Fruit fly (Drosophila melanogaster) whole organism, wandering third instar larva: ENCODE data around the gene CG9147.
A peak's percentile ranks its signal among the peaks of the same experiment; 100 is the strongest.

ENCODE experiments used
- Abd-B ChIP-seq: fragments of >200 bp; optimal IDR thresholded peaks from 2 replicates; lab custom pipeline; 2017; ENCODE audit warnings: missing biosample characterization, missing genetic modification characterization
- CG32264 ChIP-seq: fragments of 200-800 bp; sonication (Bioruptor generic); optimal IDR thresholded peaks from 2 replicates; lab custom pipeline; 2016; ENCODE audit warnings: missing biosample characterization, missing genetic modification characterization
- CG9705 ChIP-seq: fragments of 200-800 bp; sonication (Bioruptor generic); optimal IDR thresholded peaks from 2 replicates; lab custom pipeline; 2018; ENCODE audit warnings: missing biosample characterization, mild to moderate bottlenecking, missing genetic modification characterization
- CrebA ChIP-seq: fragments of 200-800 bp; sonication (Bioruptor generic); optimal IDR thresholded peaks from 2 replicates; lab custom pipeline; 2016; ENCODE audit warnings: missing biosample characterization, mild to moderate bottlenecking, missing genetic modification characterization, borderline replicate concordance
- Dfd ChIP-seq: fragments of >200 bp; optimal IDR thresholded peaks from 2 replicates; lab custom pipeline; 2017; ENCODE audit warnings: missing biosample characterization, missing genetic modification characterization
- Dif ChIP-seq: fragments of 200-275, 200-300 bp; sonication (Bioruptor generic); optimal IDR thresholded peaks from 2 replicates; lab custom pipeline; 2018; ENCODE audit warnings: missing biosample characterization, missing genetic modification characterization; ENCODE audit not compliant: partially characterized antibody
- GATAd ChIP-seq: sonication (Bioruptor generic); optimal IDR thresholded peaks from 2 replicates; lab custom pipeline; 2016; ENCODE audit warnings: missing biosample characterization, missing genetic modification characterization
- HLH106 ChIP-seq: fragments of 200-800 bp; optimal IDR thresholded peaks from 3 replicates; lab custom pipeline; 2019; ENCODE audit warnings: missing biosample characterization, mild to moderate bottlenecking, missing genetic modification characterization, moderate library complexity
- Hnf4 ChIP-seq: fragments of 200-800 bp; sonication (Bioruptor generic); optimal IDR thresholded peaks from 2 replicates; lab custom pipeline; 2016; ENCODE audit warnings: missing biosample characterization, mild to moderate bottlenecking, missing genetic modification characterization
- Hr78 ChIP-seq: fragments of >200 bp; optimal IDR thresholded peaks from 2 replicates; lab custom pipeline; 2017; ENCODE audit warnings: missing biosample characterization, missing genetic modification characterization
- Hr83 ChIP-seq: fragments of 200-300 bp; sonication (Bioruptor generic); optimal IDR thresholded peaks from 2 replicates; lab custom pipeline; 2016; ENCODE audit warnings: missing biosample characterization, mild to moderate bottlenecking, missing genetic modification characterization, moderate library complexity; ENCODE audit not compliant: poor library complexity, severe bottlenecking
- Jra ChIP-seq: sonication (Bioruptor generic); optimal IDR thresholded peaks from 2 replicates; lab custom pipeline; 2016; ENCODE audit warnings: missing biosample characterization, missing genetic modification characterization
- Mio ChIP-seq: sonication (Bioruptor generic); optimal IDR thresholded peaks from 2 replicates; lab custom pipeline; 2016; ENCODE audit warnings: missing biosample characterization, missing genetic modification characterization
- Myc ChIP-seq: fragments of >200 bp; optimal IDR thresholded peaks from 2 replicates; lab custom pipeline; 2017
- N ChIP-seq: fragments of >200 bp; optimal IDR thresholded peaks from 2 replicates; lab custom pipeline; 2018; ENCODE audit warnings: missing biosample characterization, missing external identifiers, missing genetic modification characterization
- OdsH ChIP-seq: fragments of 200-800 bp; sonication (Bioruptor generic); optimal IDR thresholded peaks from 2 replicates; lab custom pipeline; 2016; ENCODE audit warnings: missing biosample characterization, mild to moderate bottlenecking, missing genetic modification characterization
- Rel ChIP-seq, 2 experiments: fragments of 200-800 bp; sonication (Bioruptor generic) in 1 of 2; optimal IDR thresholded peaks; 2 replicates in 1 of 2; 3 replicates in 1 of 2; lab custom pipeline; 2016 to 2019; ENCODE audit warnings: mild to moderate bottlenecking in 2 of 2, missing biosample characterization in 2 of 2, missing genetic modification characterization in 2 of 2, moderate library complexity in 1 of 2
- Sp1 ChIP-seq: fragments of 200-800 bp; sonication (Bioruptor generic); optimal IDR thresholded peaks from 3 replicates; lab custom pipeline; 2019; ENCODE audit warnings: missing biosample characterization, mild to moderate bottlenecking, missing genetic modification characterization, moderate library complexity
- Vsx2 ChIP-seq: fragments of 200-300, 225-300 bp; sonication (Bioruptor generic); optimal IDR thresholded peaks from 2 replicates; lab custom pipeline; 2018; ENCODE audit warnings: missing biosample characterization, missing genetic modification characterization; ENCODE audit not compliant: partially characterized antibody
- br ChIP-seq: fragments of 200-800 bp; sonication (Bioruptor generic); optimal IDR thresholded peaks from 2 replicates; lab custom pipeline; 2016; ENCODE audit warnings: missing biosample characterization, missing genetic modification characterization
- brk ChIP-seq: fragments of 200-800 bp; sonication (Bioruptor generic); optimal IDR thresholded peaks from 2 replicates; lab custom pipeline; 2016; ENCODE audit warnings: missing biosample characterization, mild to moderate bottlenecking, missing genetic modification characterization
- dl ChIP-seq, 2 experiments: fragments of 175-275, 200-275 bp in 1 of 2; fragments of 200-275 bp in 1 of 2; sonication (Bioruptor generic); optimal IDR thresholded peaks; lab custom pipeline; 2018; ENCODE audit warnings: mild to moderate bottlenecking in 2 of 2, missing biosample characterization in 2 of 2, missing genetic modification characterization in 2 of 2, moderate library complexity in 2 of 2; ENCODE audit not compliant: partially characterized antibody in 2 of 2, insufficient read depth in 1 of 2
- dmrt93B ChIP-seq: fragments of 200-800 bp; sonication (Bioruptor generic); optimal IDR thresholded peaks from 2 replicates; lab custom pipeline; 2018; ENCODE audit warnings: missing biosample characterization, mild to moderate bottlenecking, missing genetic modification characterization
- dsf ChIP-seq: sonication (Bioruptor generic); optimal IDR thresholded peaks from 2 replicates; lab custom pipeline; 2016; ENCODE audit warnings: missing biosample characterization, missing genetic modification characterization, borderline replicate concordance
- ey ChIP-seq: fragments of 200-800 bp; sonication (Bioruptor generic); optimal IDR thresholded peaks from 2 replicates; lab custom pipeline; 2016; ENCODE audit warnings: missing biosample characterization, missing genetic modification characterization
- foxo ChIP-seq, 2 experiments: fragments of 200-800 bp; sonication (Bioruptor generic); optimal IDR thresholded peaks; 2 replicates in 1 of 2; 3 replicates in 1 of 2; lab custom pipeline; 2016 to 2017; ENCODE audit warnings: missing biosample characterization in 2 of 2, missing genetic modification characterization in 2 of 2
- fru ChIP-seq: fragments of 200-800 bp; sonication (Bioruptor generic); optimal IDR thresholded peaks from 3 replicates; lab custom pipeline; 2016; ENCODE audit warnings: missing biosample characterization, mild to moderate bottlenecking, missing genetic modification characterization
- h ChIP-seq: fragments of 200-800 bp; sonication (Bioruptor generic); optimal IDR thresholded peaks from 3 replicates; lab custom pipeline; 2016; ENCODE audit warnings: missing biosample characterization, mild to moderate bottlenecking, missing genetic modification characterization
- jim ChIP-seq: fragments of 175-275, 200-325 bp; sonication (Bioruptor generic); optimal IDR thresholded peaks from 2 replicates; lab custom pipeline; 2016; ENCODE audit warnings: missing biosample characterization, mild to moderate bottlenecking, missing genetic modification characterization
- lola ChIP-seq: fragments of >200 bp; optimal IDR thresholded peaks from 2 replicates; lab custom pipeline; 2017; ENCODE audit warnings: missing biosample characterization, missing genetic modification characterization
- pan ChIP-seq: fragments of >200 bp; optimal IDR thresholded peaks from 2 replicates; lab custom pipeline; 2017
- psq ChIP-seq: fragments of 200-800 bp; sonication (Bioruptor generic); optimal IDR thresholded peaks from 3 replicates; lab custom pipeline; 2017; ENCODE audit warnings: missing biosample characterization, mild to moderate bottlenecking, missing genetic modification characterization, moderate library complexity
- rgr ChIP-seq: fragments of 200-800 bp; sonication (Bioruptor generic); optimal IDR thresholded peaks from 3 replicates; lab custom pipeline; 2016; ENCODE audit warnings: missing biosample characterization, mild to moderate bottlenecking, missing genetic modification characterization
- sage ChIP-seq: fragments of 200-800 bp; sonication (Bioruptor generic); optimal IDR thresholded peaks from 2 replicates; lab custom pipeline; 2016; ENCODE audit warnings: missing biosample characterization, mild to moderate bottlenecking, missing genetic modification characterization
- sv ChIP-seq: fragments of 200-800 bp; sonication (Bioruptor generic); optimal IDR thresholded peaks from 3 replicates; lab custom pipeline; 2016; ENCODE audit warnings: missing biosample characterization, missing genetic modification characterization
- tai ChIP-seq: sonication (Bioruptor generic); optimal IDR thresholded peaks from 2 replicates; lab custom pipeline; 2016; ENCODE audit warnings: missing biosample characterization, missing genetic modification characterization
- usp ChIP-seq: fragments of >200 bp; optimal IDR thresholded peaks from 2 replicates; lab custom pipeline; 2017; ENCODE audit warnings: missing biosample characterization, missing genetic modification characterization
- woc ChIP-seq: sonication (Bioruptor generic); optimal IDR thresholded peaks from 2 replicates; lab custom pipeline; 2016; ENCODE audit warnings: missing biosample characterization, mild to moderate bottlenecking, missing genetic modification characterization

CG9147 gene

DNA sequence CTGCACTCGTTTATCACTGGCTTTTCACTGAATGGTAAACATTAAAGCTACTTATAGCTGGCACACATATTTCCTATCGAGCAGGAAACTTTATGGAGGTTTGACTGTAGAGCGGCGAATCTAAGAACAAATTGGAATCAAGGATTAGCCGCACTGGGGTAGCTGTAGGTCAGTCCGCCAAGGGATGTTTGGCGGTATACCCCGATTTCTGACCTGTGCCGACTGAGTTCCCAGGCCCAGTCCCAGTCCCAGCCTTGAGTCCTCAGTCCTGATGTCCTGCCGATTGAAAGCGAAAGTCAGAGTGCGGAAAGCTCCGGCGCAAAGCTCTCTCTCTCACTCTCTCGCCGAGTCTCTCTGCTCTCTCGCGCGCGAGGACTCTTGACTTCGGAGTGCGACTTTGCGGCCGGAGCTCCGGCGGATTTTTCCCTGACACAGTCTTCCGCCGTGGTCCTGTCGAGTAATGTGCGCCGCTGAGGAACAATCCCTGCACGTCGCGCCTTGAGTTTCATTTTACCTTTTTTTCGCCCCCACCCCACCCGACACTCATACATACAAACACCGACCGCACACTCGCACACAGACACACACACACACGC is 11.8 kb upstream of the CG9147 start, which contains the start of gene CG13995:
TSS of gene CG13995 (plus strand) at position 429 of the 596 bp plus-strand sequence.
- TF ChIP-seq Hr83, result no peak
- TF ChIP-seq Mio, result no peak
- peak; percentile 33 for TF ChIP-seq Dif (GFP tag; lab: Kevin White, UChicago)
- TF ChIP-seq CrebA, result no peak
- TF ChIP-seq CG9705 (GFP tag; lab: Kevin White, UChicago), result no peak

DNA sequence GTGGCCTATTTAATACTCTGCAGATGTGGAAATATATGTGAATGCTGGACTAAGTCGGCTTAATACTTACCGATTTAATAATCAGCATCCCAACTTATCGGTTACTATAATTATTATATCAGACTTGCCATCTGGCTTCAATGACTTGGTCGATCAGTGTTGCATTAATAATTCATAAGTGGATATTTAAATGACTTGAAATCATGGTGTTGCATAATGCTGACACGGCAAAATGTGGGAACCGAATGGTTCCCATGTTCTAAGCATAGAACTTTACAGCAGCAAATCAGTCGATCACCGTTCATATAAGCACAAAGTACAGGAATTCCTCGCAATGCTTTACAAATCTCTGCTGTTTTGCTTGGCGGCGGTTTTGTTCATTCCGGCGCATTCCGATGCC is 5.6 kb upstream of the CG9147 start, which contains the start of gene CG34180:
TSS of gene CG34180 (plus strand) at position 301 of the 400 bp plus-strand sequence.
- TF ChIP-seq Jra (GFP tag; lab: Kevin White, UChicago) (no peak), sage (GFP tag; lab: Kevin White, UChicago) (no peak), dl (GFP tag; optimal IDR thresholded peaks at IDR 0.05; lab: Kevin White, UChicago; ENCODE audit: insufficient read depth in 1 of 2, partially characterized antibody in 2 of 2) (no peak), pan (no peak), sv (GFP tag; lab: Kevin White, UChicago) (no peak), Hr83 (no peak), lola (GFP tag; lab: Kevin White, UChicago) (no peak), Hr78 (no peak), Myc (no peak), tai (GFP tag; lab: Kevin White, UChicago) (no peak), fru (no peak), Sp1 (no peak), OdsH (GFP tag; lab: Kevin White, UChicago) (no peak), Rel (GFP tag; optimal IDR thresholded peaks at IDR 0.05; lab: Kevin White, UChicago) (no peak), Rel (tag; optimal IDR thresholded peaks at IDR 0.05; lab: Kevin White, UChicago) (no peak), Dif (GFP tag; lab: Kevin White, UChicago) (no peak)

DNA sequence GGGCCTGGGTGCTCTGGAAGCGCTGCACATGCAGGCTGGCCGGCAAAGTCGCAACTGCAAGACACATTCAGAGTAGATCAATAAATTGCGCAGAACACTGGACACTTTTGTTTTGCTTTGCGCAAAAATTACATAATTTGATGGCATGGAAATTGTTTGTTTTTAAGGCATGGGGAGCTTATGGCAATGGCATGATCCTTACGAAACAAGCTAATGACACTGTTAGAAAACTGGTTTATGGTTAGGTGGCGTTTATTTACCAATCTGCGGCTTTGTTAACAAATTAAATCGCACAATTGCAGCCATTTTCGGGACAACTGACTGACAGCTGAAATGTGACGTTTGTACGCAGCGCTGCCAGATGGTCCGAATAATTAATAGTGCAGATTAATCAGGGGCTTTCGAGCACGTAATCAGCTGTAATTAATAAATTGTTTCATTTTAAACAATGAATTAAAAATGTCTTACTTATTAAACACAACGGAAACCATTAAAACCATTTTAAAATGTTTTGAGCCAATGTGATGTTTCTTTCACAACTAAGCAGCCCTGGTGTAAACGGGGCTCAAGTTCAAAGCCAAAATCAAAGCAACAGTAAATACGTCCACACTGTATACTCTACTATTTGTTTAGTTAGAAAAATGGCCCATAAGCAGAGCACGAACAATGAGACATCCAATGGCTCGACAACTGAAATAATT is 3.3 kb upstream of the CG9147 start, which contains the start of the genes ND-51 and CG13994:
TSS of gene ND-51 (minus strand) at position 376 of the 701 bp plus-strand sequence.
TSS of gene CG13994 (plus strand) at position 608 of the 701 bp plus-strand sequence.
- TF ChIP-seq psq (GFP tag; lab: Kevin White, UChicago) (peak; percentile 51), Dif (GFP tag; lab: Kevin White, UChicago) (no peak), fru (peak; percentile 81), dmrt93B (GFP tag; lab: Kevin White, UChicago) (peak; percentile 63), Hnf4 (GFP tag; lab: Kevin White, UChicago) (no peak), CrebA (no peak), Sp1 (peak; percentile 66), sv (GFP tag; lab: Kevin White, UChicago) (peak; percentile 50), Abd-B (no peak), Dfd (GFP tag; lab: Kevin White, UChicago) (no peak), N (peak; percentile 63), foxo (GFP tag; optimal IDR thresholded peaks at IDR 0.05; lab: Kevin White, UChicago) (peak in 1 of 2 experiments; percentile 87), HLH106 (tag; lab: Kevin White, UChicago) (peak; percentile 82), brk (GFP tag; lab: Kevin White, UChicago) (no peak), Myc (no peak), GATAd (GFP tag; lab: Kevin White, UChicago) (no peak), Hr83 (peak; percentile 58), dsf (no peak), Vsx2 (GFP tag; lab: Kevin White, UChicago) (no peak), dl (GFP tag; optimal IDR thresholded peaks at IDR 0.05; lab: Kevin White, UChicago; ENCODE audit: insufficient read depth in 1 of 2, partially characterized antibody in 2 of 2) (no peak), h (GFP tag; lab: Kevin White, UChicago) (peak; percentile 84), jim (GFP tag; lab: Kevin White, UChicago) (no peak), lola (GFP tag; lab: Kevin White, UChicago) (no peak), usp (GFP tag; lab: Kevin White, UChicago) (no peak), rgr (GFP tag; lab: Kevin White, UChicago) (peak; percentile 81), pan (no peak), tai (GFP tag; lab: Kevin White, UChicago) (no peak), sage (GFP tag; lab: Kevin White, UChicago) (no peak), ey (GFP tag; lab: Kevin White, UChicago) (peak; percentile 64), Jra (GFP tag; lab: Kevin White, UChicago) (no peak), Rel (GFP tag; optimal IDR thresholded peaks at IDR 0.05; lab: Kevin White, UChicago) (no peak), Rel (tag; optimal IDR thresholded peaks at IDR 0.05; lab: Kevin White, UChicago) (peak; percentile 66), CG32264 (GFP tag; lab: Kevin White, UChicago) (peak; percentile 53), Mio (no peak), CG9705 (GFP tag; lab: Kevin White, UChicago) (peak; percentile 71), woc (GFP tag; lab: Kevin White, UChicago) (peak; percentile 83), br (GFP tag; lab: Kevin White, UChicago) (no peak), OdsH (GFP tag; lab: Kevin White, UChicago) (peak; percentile 3), Hr78 (peak; percentile 3)
